Worm (Caenorhabditis elegans) whole organism, L2 larva: ENCODE data around the gene mltn-6.

Experiments used
- C34F6.9 ChIP-seq: fragments of 150-350 bp; optimal IDR thresholded peaks from 2 replicates; lab custom pipeline; 2014; ENCODE audit warnings: missing biosample characterization, missing genetic modification characterization
- F13H6.1 ChIP-seq: sonication (generic microtip); optimal IDR thresholded peaks from 2 replicates; lab custom pipeline; 2016; ENCODE audit warnings: missing genetic modification characterization, missing compliant biosample characterization
- R02D3.7 ChIP-seq: fragments of 150-350 bp; optimal IDR thresholded peaks from 2 replicates; lab custom pipeline; 2014; ENCODE audit warnings: missing biosample characterization, missing genetic modification characterization
- ZK546.5 ChIP-seq: sonication (generic microtip); optimal IDR thresholded peaks from 2 replicates; lab custom pipeline; 2017; ENCODE audit warnings: missing biosample characterization, missing genetic modification characterization
- alr-1 ChIP-seq: fragments of 150-350 bp; optimal IDR thresholded peaks from 2 replicates; lab custom pipeline; 2014; ENCODE audit warnings: missing biosample characterization, missing genetic modification characterization
- ama-1 ChIP-seq: fragments of 150-350 bp; optimal IDR thresholded peaks from 2 replicates; lab custom pipeline; 2018; ENCODE audit warnings: inconsistent platforms
- blmp-1 ChIP-seq: sonication (generic microtip); optimal IDR thresholded peaks from 2 replicates; lab custom pipeline; 2017; ENCODE audit warnings: missing genetic modification characterization, mild to moderate bottlenecking, missing compliant biosample characterization, antibody characterized with exemption, moderate library complexity; ENCODE audit not compliant: insufficient read depth
- ceh-16 ChIP-seq: fragments of 150-350 bp; optimal IDR thresholded peaks from 2 replicates; lab custom pipeline; 2014; ENCODE audit warnings: missing biosample characterization, missing genetic modification characterization
- ceh-82 ChIP-seq: fragments of 150-350 bp; optimal IDR thresholded peaks from 2 replicates; lab custom pipeline; 2014; ENCODE audit warnings: missing biosample characterization, missing genetic modification characterization
- crh-2 ChIP-seq: sonication (generic microtip); optimal IDR thresholded peaks from 2 replicates; lab custom pipeline; 2017; ENCODE audit warnings: missing biosample characterization, missing genetic modification characterization
- dmd-4 ChIP-seq: sonication (generic microtip); optimal IDR thresholded peaks from 2 replicates; lab custom pipeline; 2017; ENCODE audit warnings: missing biosample characterization, missing genetic modification characterization
- egl-27 ChIP-seq: sonication (generic microtip); optimal IDR thresholded peaks from 3 replicates; lab custom pipeline; 2017; ENCODE audit warnings: missing biosample characterization, missing genetic modification reagents, missing genetic modification characterization
- elt-1 ChIP-seq: fragments of 150-350 bp; optimal IDR thresholded peaks from 2 replicates; lab custom pipeline; 2014; ENCODE audit warnings: missing biosample characterization, missing genetic modification characterization
- elt-3 ChIP-seq: sonication (generic microtip); optimal IDR thresholded peaks from 2 replicates; lab custom pipeline; 2017; ENCODE audit warnings: missing biosample characterization, missing genetic modification characterization
- fos-1 ChIP-seq: fragments of 150-350 bp; optimal IDR thresholded peaks from 2 replicates; lab custom pipeline; 2014; ENCODE audit warnings: missing biosample characterization, missing genetic modification characterization
- gmeb-1 ChIP-seq: fragments of 150-350 bp; optimal IDR thresholded peaks from 2 replicates; lab custom pipeline; 2014; ENCODE audit warnings: missing biosample characterization, missing genetic modification characterization
- lin-11 ChIP-seq: fragments of 150-350 bp; sonication (generic microtip); optimal IDR thresholded peaks from 2 replicates; lab custom pipeline; 2014; ENCODE audit warnings: missing biosample characterization, missing genetic modification characterization, inconsistent platforms, mixed read lengths
- lin-13 ChIP-seq: fragments of 150-350 bp; optimal IDR thresholded peaks from 2 replicates; lab custom pipeline; 2014; ENCODE audit warnings: missing biosample characterization, missing genetic modification reagents, missing genetic modification characterization
- lin-39 ChIP-seq: fragments of 150-350 bp; optimal IDR thresholded peaks from 2 replicates; lab custom pipeline; 2014; ENCODE audit warnings: missing biosample characterization, missing genetic modification reagents, missing genetic modification characterization
- mab-5 ChIP-seq: fragments of 150-350 bp; optimal IDR thresholded peaks from 2 replicates; lab custom pipeline; 2014; ENCODE audit warnings: missing biosample characterization, missing genetic modification characterization
- mbf-1 ChIP-seq: sonication (generic microtip); optimal IDR thresholded peaks from 2 replicates; lab custom pipeline; 2017; ENCODE audit warnings: missing biosample characterization, missing genetic modification characterization
- mdl-1 ChIP-seq, 2 experiments: fragments of 150-350 bp in 1 of 2; sonication (generic microtip) in 1 of 2; optimal IDR thresholded peaks; 2 replicates each; lab custom pipeline; 2017; ENCODE audit warnings: missing biosample characterization in 2 of 2, missing genetic modification characterization in 2 of 2
- nhr-10 ChIP-seq: sonication (generic microtip); optimal IDR thresholded peaks from 2 replicates; lab custom pipeline; 2017; ENCODE audit warnings: missing biosample characterization, missing genetic modification characterization
- nhr-11 ChIP-seq: fragments of 150-350 bp; optimal IDR thresholded peaks from 2 replicates; lab custom pipeline; 2014; ENCODE audit warnings: missing biosample characterization, missing genetic modification characterization
- nhr-12 ChIP-seq: fragments of 150-350 bp; optimal IDR thresholded peaks from 2 replicates; lab custom pipeline; 2014; ENCODE audit warnings: missing biosample characterization, missing genetic modification characterization
- nhr-129 ChIP-seq: fragments of 150-350 bp; optimal IDR thresholded peaks from 2 replicates; lab custom pipeline; 2014; ENCODE audit warnings: missing biosample characterization, missing genetic modification characterization
- nhr-21 ChIP-seq: fragments of 150-350 bp; optimal IDR thresholded peaks from 2 replicates; lab custom pipeline; 2014; ENCODE audit warnings: missing biosample characterization, missing genetic modification characterization
- nhr-237 ChIP-seq: fragments of 150-350 bp; optimal IDR thresholded peaks from 2 replicates; lab custom pipeline; 2014; ENCODE audit warnings: missing biosample characterization, missing genetic modification characterization
- nhr-25 ChIP-seq: fragments of 150-350 bp; sonication (generic microtip); optimal IDR thresholded peaks from 3 replicates; lab custom pipeline; 2014; ENCODE audit warnings: missing biosample characterization, missing genetic modification characterization
- nhr-6 ChIP-seq: fragments of 150-350 bp; optimal IDR thresholded peaks from 2 replicates; lab custom pipeline; 2014; ENCODE audit warnings: missing biosample characterization, missing genetic modification characterization
- nhr-77 ChIP-seq: fragments of 150-350 bp; optimal IDR thresholded peaks from 2 replicates; lab custom pipeline; 2014; ENCODE audit warnings: missing biosample characterization, missing genetic modification characterization
- sem-4 ChIP-seq: fragments of 150-350 bp; optimal IDR thresholded peaks from 2 replicates; lab custom pipeline; 2014; ENCODE audit warnings: missing biosample characterization, missing genetic modification reagents, missing genetic modification characterization
- skn-1 ChIP-seq: sonication (generic microtip); optimal IDR thresholded peaks from 2 replicates; lab custom pipeline; 2017; ENCODE audit warnings: missing biosample characterization, missing genetic modification characterization
- sma-9 ChIP-seq, 2 experiments: fragments of 150-350 bp in 1 of 2; sonication (generic microtip) in 1 of 2; optimal IDR thresholded peaks; 2 replicates each; lab custom pipeline; 2014 to 2016; ENCODE audit warnings: missing genetic modification characterization in 2 of 2, mild to moderate bottlenecking in 1 of 2, missing biosample characterization in 1 of 2, missing compliant biosample characterization in 1 of 2, missing genetic modification reagents in 1 of 2, moderate library complexity in 1 of 2
- snpc-4 ChIP-seq: fragments of 150-350 bp; optimal IDR thresholded peaks from 2 replicates; lab custom pipeline; 2014; ENCODE audit warnings: missing biosample characterization, missing genetic modification characterization
- unc-39 ChIP-seq: fragments of 150-350 bp; optimal IDR thresholded peaks from 2 replicates; lab custom pipeline; 2014; ENCODE audit warnings: missing biosample characterization, missing genetic modification characterization
- unc-62 ChIP-seq: fragments of 150-350 bp; optimal IDR thresholded peaks from 2 replicates; lab custom pipeline; 2014; ENCODE audit warnings: missing biosample characterization, missing genetic modification reagents, missing genetic modification characterization
- zag-1 ChIP-seq: fragments of 150-350 bp; optimal IDR thresholded peaks from 2 replicates; lab custom pipeline; 2014; ENCODE audit warnings: missing biosample characterization, missing genetic modification characterization
- ztf-11 ChIP-seq: sonication (generic microtip); optimal IDR thresholded peaks from 2 replicates; lab custom pipeline; 2017; ENCODE audit warnings: missing biosample characterization, missing genetic modification characterization
- ztf-4 ChIP-seq: fragments of 150-350 bp; optimal IDR thresholded peaks from 2 replicates; lab custom pipeline; 2014; ENCODE audit warnings: missing biosample characterization, missing genetic modification characterization

Gene mltn-6

DNA sequence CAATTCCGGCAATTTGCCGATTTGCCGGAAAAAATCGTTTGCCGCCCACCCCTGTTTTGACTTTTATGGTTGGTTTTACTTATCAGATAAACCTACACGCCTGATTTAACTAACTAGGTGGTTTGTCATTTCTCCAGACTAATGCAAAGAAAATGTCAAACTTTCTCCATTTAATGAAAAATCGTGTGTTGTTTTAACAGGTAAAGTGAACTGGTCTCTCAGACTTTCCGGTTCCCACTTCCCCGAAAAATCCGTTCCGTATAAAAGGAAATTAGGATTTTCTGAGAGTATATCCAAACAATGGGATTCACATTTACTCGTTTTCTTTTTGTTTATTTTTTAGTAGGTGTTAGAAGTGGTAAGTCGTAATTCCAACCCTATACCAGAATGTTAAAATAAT, at the start of gene mltn-6:
Gene mltn-6 (plus strand): TSS at position 301 of the 400 bp plus-strand sequence.
- TF ChIP-seq unc-39 (tag; lab: Kevin White, UChicago), result no peak
- no peak for TF ChIP-seq blmp-1 (tag; lab: Kevin White, UChicago)
- no peak for TF ChIP-seq nhr-237

ce11 chrV:320009-320408, 44.7 kb upstream of the mltn-6 start:
- TF ChIP-seq ama-1 (lab: Kevin White, UChicago) (no peak), gmeb-1 (tag; lab: Kevin White, UChicago) (no peak), nhr-10 (tag; lab: Kevin White, UChicago) (no peak), nhr-129 (tag; lab: Kevin White, UChicago) (no peak), nhr-21 (tag; lab: Kevin White, UChicago) (no peak)

ce11 chrV:330625-331024, 34.1 kb upstream of the mltn-6 start, which contains the start of gene abt-4:
Gene abt-4, minus strand, starts transcription at chrV:330725.
- TF ChIP-seq nhr-12 (tag; lab: Kevin White, UChicago) (no peak), zag-1 (no peak), gmeb-1 (tag; lab: Kevin White, UChicago) (no peak), C34F6.9 (tag; lab: Kevin White, UChicago) (no peak), ztf-11 (no peak), alr-1 (tag; lab: Kevin White, UChicago) (no peak), nhr-129 (tag; lab: Kevin White, UChicago) (no peak), ceh-82 (no peak), sma-9 (GFP tag; optimal IDR thresholded peaks at IDR 0.05; lab: Kevin White, UChicago) (no peak), sma-9 (tag; optimal IDR thresholded peaks at IDR 0.05; lab: Kevin White, UChicago) (no peak), nhr-77 (no peak), ZK546.5 (tag; lab: Kevin White, UChicago) (no peak), unc-39 (tag; lab: Kevin White, UChicago) (no peak), nhr-6 (no peak)

ce11 chrV:331245-331644, 33.5 kb upstream of the mltn-6 start:
- peak; percentile 56 for TF ChIP-seq fos-1 (tag; lab: Kevin White, UChicago)
- no peak for TF ChIP-seq R02D3.7 (tag; lab: Kevin White, UChicago)
- no peak for TF ChIP-seq lin-11
- no peak for TF ChIP-seq mdl-1 (tag; optimal IDR thresholded peaks at IDR 0.05; lab: Kevin White, UChicago)
- no peak for TF ChIP-seq nhr-25 (tag; lab: Kevin White, UChicago)

DNA sequence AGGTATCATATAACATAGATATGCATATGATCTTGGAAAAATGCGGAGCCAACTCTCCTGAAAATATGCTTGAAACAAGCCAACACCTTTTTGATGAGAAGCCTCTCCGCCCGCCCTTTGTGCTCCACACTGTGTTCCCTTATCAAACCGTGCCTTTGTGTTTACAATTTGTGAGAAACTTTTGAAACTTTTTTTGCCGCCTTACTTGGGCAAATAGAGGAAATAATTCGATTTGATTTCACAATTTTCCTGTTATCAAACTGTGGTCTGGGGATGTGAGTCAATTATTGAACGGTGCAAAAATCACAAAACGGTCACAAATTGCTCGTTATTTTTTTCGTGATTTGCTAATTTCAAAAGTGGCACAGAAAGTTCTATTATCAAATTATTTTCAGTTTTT, 32.2 kb upstream of the mltn-6 start:
- TF ChIP-seq elt-3 (tag; lab: Kevin White, UChicago) (no peak), nhr-6 (no peak), sma-9 (GFP tag; optimal IDR thresholded peaks at IDR 0.05; lab: Kevin White, UChicago) (peak; percentile 54), sma-9 (tag; optimal IDR thresholded peaks at IDR 0.05; lab: Kevin White, UChicago) (no peak), gmeb-1 (tag; lab: Kevin White, UChicago) (peak; percentile 6), crh-2 (tag; lab: Kevin White, UChicago) (peak; percentile 54), ZK546.5 (tag; lab: Kevin White, UChicago) (no peak), fos-1 (tag; lab: Kevin White, UChicago) (peak; percentile 97), unc-62 (GFP tag; lab: Kevin White, UChicago) (no peak), nhr-21 (tag; lab: Kevin White, UChicago) (no peak), nhr-237 (no peak), mdl-1 (tag; optimal IDR thresholded peaks at IDR 0.05; lab: Kevin White, UChicago) (no peak), elt-1 (no peak), lin-39 (tag; lab: Kevin White, UChicago) (no peak), nhr-25 (tag; lab: Kevin White, UChicago) (no peak), ceh-16 (no peak), lin-13 (GFP tag; lab: Kevin White, UChicago) (no peak), zag-1 (no peak), dmd-4 (tag; lab: Kevin White, UChicago) (no peak), ztf-11 (no peak), mab-5 (tag; lab: Kevin White, UChicago) (no peak), F13H6.1 (peak; percentile 44)

ce11 chrV:333713-334112, 31.0 kb upstream of the mltn-6 start:
- TF ChIP-seq dmd-4 (tag; lab: Kevin White, UChicago) (no peak), lin-11 (no peak), ztf-4 (tag; lab: Kevin White, UChicago) (no peak), blmp-1 (tag; lab: Kevin White, UChicago) (no peak), ceh-16 (no peak), ceh-82 (no peak), nhr-12 (tag; lab: Kevin White, UChicago) (no peak), crh-2 (tag; lab: Kevin White, UChicago) (peak; percentile 29), snpc-4 (tag; lab: Kevin White, UChicago) (no peak), nhr-11 (tag; lab: Kevin White, UChicago) (no peak), nhr-237 (no peak), sma-9 (GFP tag; optimal IDR thresholded peaks at IDR 0.05; lab: Kevin White, UChicago) (peak; percentile 89), sma-9 (tag; optimal IDR thresholded peaks at IDR 0.05; lab: Kevin White, UChicago) (no peak), zag-1 (no peak), gmeb-1 (tag; lab: Kevin White, UChicago) (peak; percentile 32), egl-27 (tag; lab: Kevin White, UChicago) (no peak), mdl-1 (tag; optimal IDR thresholded peaks at IDR 0.05; lab: Kevin White, UChicago) (no peak), skn-1 (no peak), lin-39 (tag; lab: Kevin White, UChicago) (no peak), nhr-129 (tag; lab: Kevin White, UChicago) (no peak), lin-13 (GFP tag; lab: Kevin White, UChicago) (no peak), mbf-1 (tag; lab: Kevin White, UChicago) (no peak), sem-4 (tag; lab: Kevin White, UChicago) (no peak), nhr-10 (tag; lab: Kevin White, UChicago) (no peak), nhr-77 (no peak), nhr-25 (tag; lab: Kevin White, UChicago) (no peak), F13H6.1 (peak; percentile 12)
